Worm (Caenorhabditis elegans) whole organism, L4/young adult: Measurements from ENCODE around the gene gnrr-4.

Source experiments
- W03F9.2 ChIP-seq: fragments of 150-350 bp; optimal IDR thresholded peaks from 2 replicates; lab custom pipeline; 2014; ENCODE audit warnings: missing biosample characterization, missing genetic modification characterization
- dao-5 ChIP-seq: sonication (generic microtip); optimal IDR thresholded peaks from 2 replicates; lab custom pipeline; 2016; ENCODE audit warnings: missing genotype, missing genetic modification characterization, moderate library complexity, missing compliant biosample characterization
- him-1 ChIP-seq: sonication (generic microtip); optimal IDR thresholded peaks from 2 replicates; lab custom pipeline; 2016; ENCODE audit warnings: missing genotype, missing genetic modification reagents, missing genetic modification characterization, missing compliant biosample characterization

DNA sequence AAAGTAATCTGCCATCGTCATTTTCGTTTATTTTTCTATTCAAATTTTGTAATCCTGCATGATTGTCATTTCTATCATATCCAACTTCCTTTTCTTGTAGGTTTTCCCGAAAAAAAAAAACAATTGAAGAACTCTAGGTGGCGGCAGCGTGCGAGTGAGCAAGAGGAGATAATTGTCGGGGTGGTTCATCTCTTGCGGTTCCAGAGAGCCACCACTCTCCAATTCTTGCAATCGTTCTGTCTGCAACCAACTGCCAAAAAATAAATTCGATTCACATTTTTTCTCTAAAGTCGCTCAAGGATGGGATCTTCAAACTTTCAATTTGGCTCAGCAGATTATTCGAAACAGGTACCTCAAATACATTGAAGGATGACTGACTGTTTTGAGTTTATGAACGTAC, 51.0 kb downstream of the gnrr-4 start, which contains the start of gene W01C8.1:
- TF ChIP-seq him-1 (tag; lab: Kevin White, UChicago) (no peak), dao-5 (tag; lab: Kevin White, UChicago) (no peak), W03F9.2 (tag; lab: Kevin White, UChicago) (no peak)
